Worm (Caenorhabditis elegans): Measurements from ENCODE around the gene cpg-1.

ce11 chrIII:4506590-4507128 is 17.5 kb downstream of the cpg-1 start:
- TF ChIP-seq pha-4 (tag; optimal IDR thresholded peaks at IDR 0.05) (no peak), ama-1 (optimal IDR thresholded peaks at IDR 0.05) (no peak), nhr-25 (tag; optimal IDR thresholded peaks at IDR 0.05) (no peak), unc-62 (GFP tag; optimal IDR thresholded peaks at IDR 0.05) (no peak), nhr-76 (tag; optimal IDR thresholded peaks at IDR 0.05) (no peak), skn-1 (tag; optimal IDR thresholded peaks at IDR 0.05) (no peak), ztf-4 (tag; optimal IDR thresholded peaks at IDR 0.05) (no peak)

Data from whole organism, L3 larva.